Worm (Caenorhabditis elegans) whole organism, L3 larva: Measurements from ENCODE around the gene nhr-115.

Experiments
- ceh-16 ChIP-seq: sonication (generic microtip); optimal IDR thresholded peaks from 2 replicates; lab custom pipeline; 2017; ENCODE audit warnings: missing biosample characterization, missing genetic modification characterization
- egl-27 ChIP-seq: sonication (generic microtip); optimal IDR thresholded peaks from 4 replicates; lab custom pipeline; 2017; ENCODE audit warnings: missing biosample characterization, missing genetic modification reagents, missing genetic modification characterization
- fos-1 ChIP-seq: fragments of 150-350 bp; optimal IDR thresholded peaks from 2 replicates; lab custom pipeline; 2014; ENCODE audit warnings: missing biosample characterization, missing genetic modification characterization
- mdl-1 ChIP-seq: fragments of 150-350 bp; optimal IDR thresholded peaks from 2 replicates; lab custom pipeline; 2014; ENCODE audit warnings: missing biosample characterization, missing genetic modification characterization
- nhr-237 ChIP-seq: fragments of 150-350 bp; optimal IDR thresholded peaks from 2 replicates; lab custom pipeline; 2014; ENCODE audit warnings: missing biosample characterization, missing genetic modification characterization
- pha-4 ChIP-seq: fragments of 150-350 bp; optimal IDR thresholded peaks from 2 replicates; lab custom pipeline; 2014; ENCODE audit warnings: missing biosample characterization, missing genetic modification reagents, missing genetic modification characterization
- skn-1 ChIP-seq: fragments of 150-350 bp; optimal IDR thresholded peaks from 2 replicates; lab custom pipeline; 2014; ENCODE audit warnings: missing biosample characterization, missing genetic modification characterization
- snpc-4 ChIP-seq: fragments of 150-350 bp; optimal IDR thresholded peaks from 2 replicates; lab custom pipeline; 2014; ENCODE audit warnings: missing biosample characterization, missing genetic modification characterization
- tbx-2 ChIP-seq: sonication (generic microtip); optimal IDR thresholded peaks from 2 replicates; lab custom pipeline; 2016; ENCODE audit warnings: mild to moderate bottlenecking, missing genetic modification characterization, missing compliant biosample characterization
- zag-1 ChIP-seq: fragments of 150-350 bp; optimal IDR thresholded peaks from 2 replicates; lab custom pipeline; 2014; ENCODE audit warnings: missing biosample characterization, missing genetic modification characterization

DNA sequence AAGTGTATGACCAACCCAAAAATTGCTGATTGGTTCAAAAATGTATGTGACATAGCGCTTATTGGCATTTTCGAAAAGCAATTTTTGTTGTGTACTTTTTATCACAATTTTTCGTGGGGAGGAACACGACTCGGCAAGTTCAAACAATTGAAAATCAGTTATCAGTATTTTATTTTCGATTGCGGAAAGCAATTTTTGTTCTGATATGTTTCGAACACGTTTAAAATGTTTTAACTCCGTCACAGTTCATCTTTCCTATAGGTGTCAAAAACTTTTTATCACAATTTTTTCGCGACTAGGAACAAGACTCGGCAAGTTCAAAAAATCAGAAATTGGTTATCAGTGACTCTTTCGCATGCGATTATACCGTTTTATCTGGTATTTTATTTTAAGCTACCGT is 15.9 kb downstream of the nhr-115 start:
- no peak for TF ChIP-seq egl-27 (tag; lab: Kevin White, UChicago)
- TF ChIP-seq mdl-1 (tag; lab: Kevin White, UChicago) = no peak
- TF ChIP-seq snpc-4 (tag; lab: Kevin White, UChicago) = no peak
- TF ChIP-seq zag-1 = no peak
- TF ChIP-seq tbx-2 (tag; lab: Kevin White, UChicago) = no peak
- TF ChIP-seq fos-1 (tag; lab: Kevin White, UChicago) = no peak
- no peak for TF ChIP-seq skn-1 (tag; lab: Kevin White, UChicago)
- no peak for TF ChIP-seq nhr-237 (tag; lab: Kevin White, UChicago)
- no peak for TF ChIP-seq pha-4 (tag; lab: Kevin White, UChicago)
- TF ChIP-seq ceh-16 (tag; lab: Kevin White, UChicago) = no peak
